Worm (Caenorhabditis elegans) whole organism, early embryonic: ENCODE measurements around the gene str-250.

Experiments
- B0310.2 ChIP-seq: sonication (generic microtip); optimal IDR thresholded peaks from 2 replicates; lab custom pipeline; 2016; ENCODE audit warnings: mild to moderate bottlenecking, missing genetic modification characterization, missing compliant biosample characterization
- F13C5.2 ChIP-seq: sonication (generic microtip); optimal IDR thresholded peaks from 2 replicates; lab custom pipeline; 2017; ENCODE audit warnings: mild to moderate bottlenecking, missing genetic modification characterization, inconsistent platforms, missing compliant biosample characterization
- aly-1 ChIP-seq: sonication (generic microtip); optimal IDR thresholded peaks from 2 replicates; lab custom pipeline; 2016; ENCODE audit warnings: missing genetic modification characterization, missing compliant biosample characterization
- ama-1 ChIP-seq: fragments of 150-350 bp; optimal IDR thresholded peaks from 2 replicates; lab custom pipeline; 2014
- ets-7 ChIP-seq: sonication (generic microtip); optimal IDR thresholded peaks from 2 replicates; lab custom pipeline; 2016; ENCODE audit warnings: missing genotype, missing genetic modification characterization, missing compliant biosample characterization
- flt-1 ChIP-seq: fragments of 200-800 bp; sonication (Bioruptor generic); IDR thresholded peaks from 2 replicates; pipeline ENCODE4 v1.3.6; 2022; ENCODE audit warnings: missing genetic modification characterization, missing compliant biosample characterization
- hnd-1 ChIP-seq: sonication (generic microtip); optimal IDR thresholded peaks from 2 replicates; lab custom pipeline; 2016; ENCODE audit warnings: missing genetic modification characterization, missing compliant biosample characterization
- sea-1 ChIP-seq: fragments of 200-800 bp; sonication (Bioruptor generic); conservative IDR thresholded peaks from 2 replicates; pipeline ENCODE4 v1.3.6; 2022; ENCODE audit warnings: missing genetic modification characterization, missing compliant biosample characterization
- tbx-11 ChIP-seq: fragments of 200-800 bp; sonication (Bioruptor generic); IDR thresholded peaks from 2 replicates; pipeline ENCODE4 v1.3.6; 2022; ENCODE audit warnings: missing genetic modification characterization, missing compliant biosample characterization
- tbx-37 ChIP-seq: fragments of 200-800 bp; sonication (Bioruptor generic); conservative IDR thresholded peaks from 2 replicates; pipeline ENCODE4 v1.3.6; 2022; ENCODE audit warnings: missing genetic modification reagents, missing genetic modification characterization, missing compliant biosample characterization
- tra-4 ChIP-seq: sonication (generic microtip); optimal IDR thresholded peaks from 2 replicates; lab custom pipeline; 2017; ENCODE audit warnings: missing genetic modification characterization, missing compliant biosample characterization

- TF ChIP-seq F13C5.2 (no peak), aly-1 (no peak), ama-1 (lab: Kevin White, UChicago) (no peak), tbx-11 (GFP tag; lab: Robert Waterston, UW) (no peak), tra-4 (tag; lab: Kevin White, UChicago) (no peak), hnd-1 (tag; lab: Kevin White, UChicago) (no peak), B0310.2 (tag; lab: Kevin White, UChicago) (no peak), tbx-37 (GFP tag; lab: Robert Waterston, UW) (no peak), sea-1 (GFP tag; lab: Robert Waterston, UW) (no peak), flt-1 (GFP tag; lab: Robert Waterston, UW) (no peak), ets-7 (no peak)
These were observed 14.0 kb upstream of the str-250 start, which contains the start of gene stdh-3 for ce11 chrV:13904446-13904845.
